Worm (Caenorhabditis elegans) whole organism, midembryonic: ENCODE data around the gene C29F5.1.

ENCODE experiments used
- T22C8.4 ChIP-seq: fragments of 200-800 bp; sonication (Bioruptor generic); IDR thresholded peaks from 2 replicates; pipeline ENCODE4 v1.3.6; 2022; ENCODE audit warnings: missing genetic modification characterization, missing compliant biosample characterization
- flt-1 ChIP-seq: fragments of 200-800 bp; sonication (Bioruptor generic); IDR thresholded peaks from 2 replicates; pipeline ENCODE4 v1.3.6; 2022; ENCODE audit warnings: missing genetic modification characterization, missing compliant biosample characterization
- med-1 ChIP-seq: sonication (generic microtip); optimal IDR thresholded peaks from 2 replicates; lab custom pipeline; 2017; ENCODE audit warnings: missing genetic modification characterization, mild to moderate bottlenecking, missing compliant biosample characterization, antibody characterized with exemption, missing genetic modification reagents; ENCODE audit not compliant: insufficient read depth
- ref-1 ChIP-seq: fragments of 200-800 bp; sonication (Bioruptor generic); conservative IDR thresholded peaks from 2 replicates; pipeline ENCODE4 v1.3.6; 2022; ENCODE audit warnings: missing genetic modification reagents, missing genetic modification characterization, missing compliant biosample characterization

ce11 chrII:6334745-6335260 is 31.5 kb downstream of the C29F5.1 start:
- no peak for TF ChIP-seq flt-1 (GFP tag; lab: Robert Waterston, UW)
- TF ChIP-seq med-1 = no peak
- no peak for TF ChIP-seq T22C8.4 (GFP tag; lab: Robert Waterston, UW)
- no peak for TF ChIP-seq ref-1 (GFP tag; lab: Robert Waterston, UW)
